Worm (Caenorhabditis elegans): ENCODE measurements around the gene clec-119.
"Not testable (repeated sequence)": the region's sequence is repeated elsewhere in the genome, so short reads cannot be mapped to it uniquely, and the experiment has no call there.

The clec-119 gene

ce11 chrII:1275439-1275838 lies 19.7 kb downstream of the clec-119 start, which contains the start of gene Y57G7A.5:
Gene Y57G7A.5, minus strand, starts transcription at chrII:1275539.
- TF ChIP-seq cog-1 (tag; optimal IDR thresholded peaks at IDR 0.05) (no peak), ref-1 (GFP tag; conservative IDR thresholded peaks at IDR 0.05) (no peak), ztf-23 (GFP tag; IDR thresholded peaks at IDR 0.05) (no peak), ztf-29 (GFP tag; IDR thresholded peaks at IDR 0.05) (no peak), klf-2 (GFP tag; conservative IDR thresholded peaks at IDR 0.05) (no peak), flt-1 (GFP tag; IDR thresholded peaks at IDR 0.05) (no peak)

- TF ChIP-seq ztf-23 (GFP tag; IDR thresholded peaks at IDR 0.05), result no peak
- no peak for TF ChIP-seq tab-1 (GFP tag; IDR thresholded peaks at IDR 0.05)
- no peak for TF ChIP-seq ref-1 (GFP tag; conservative IDR thresholded peaks at IDR 0.05)
- no peak for TF ChIP-seq T22C8.4 (GFP tag; IDR thresholded peaks at IDR 0.05)
- TF ChIP-seq flt-1 (GFP tag; IDR thresholded peaks at IDR 0.05), result no peak
- TF ChIP-seq ztf-29 (GFP tag; IDR thresholded peaks at IDR 0.05), result no peak
- TF ChIP-seq klf-2 (GFP tag; conservative IDR thresholded peaks at IDR 0.05), result no peak
- TF ChIP-seq med-1 (GFP tag; optimal IDR thresholded peaks at IDR 0.05; ENCODE audit: insufficient read depth), result no peak
- TF ChIP-seq cog-1 (tag; optimal IDR thresholded peaks at IDR 0.05), result no peak
Observed at ce11 chrII:1276778-1277177, 21.0 kb downstream of the clec-119 start, which contains the start of gene Y57G7A.11. Gene Y57G7A.11, minus strand, starts transcription at chrII:1276878.

ce11 chrII:1278350-1278749 lies 22.6 kb downstream of the clec-119 start, which contains the start of gene srz-63:
Gene srz-63, plus strand, starts transcription at chrII:1278650.
- not testable (repeated sequence) for TF ChIP-seq klf-2 (GFP tag; conservative IDR thresholded peaks at IDR 0.05); med-1 (GFP tag; optimal IDR thresholded peaks at IDR 0.05; ENCODE audit: insufficient read depth); cog-1 (tag; optimal IDR thresholded peaks at IDR 0.05)

- no peak for TF ChIP-seq cog-1 (tag; optimal IDR thresholded peaks at IDR 0.05)
- TF ChIP-seq tab-1 (GFP tag; IDR thresholded peaks at IDR 0.05), result no peak
- no peak for TF ChIP-seq flt-1 (GFP tag; IDR thresholded peaks at IDR 0.05)
- no peak for TF ChIP-seq ztf-23 (GFP tag; IDR thresholded peaks at IDR 0.05)
- no peak for TF ChIP-seq ref-1 (GFP tag; conservative IDR thresholded peaks at IDR 0.05)
- no peak for TF ChIP-seq ztf-29 (GFP tag; IDR thresholded peaks at IDR 0.05)
- TF ChIP-seq klf-2 (GFP tag; conservative IDR thresholded peaks at IDR 0.05), result no peak
- TF ChIP-seq T22C8.4 (GFP tag; IDR thresholded peaks at IDR 0.05), result no peak
- TF ChIP-seq med-1 (GFP tag; optimal IDR thresholded peaks at IDR 0.05; ENCODE audit: insufficient read depth), result no peak
Observed at ce11 chrII:1284985-1285384, 29.2 kb downstream of the clec-119 start.

- no peak for TF ChIP-seq flt-1 (GFP tag; IDR thresholded peaks at IDR 0.05)
- TF ChIP-seq ztf-29 (GFP tag; IDR thresholded peaks at IDR 0.05), result no peak
- TF ChIP-seq ref-1 (GFP tag; conservative IDR thresholded peaks at IDR 0.05), result no peak
- no peak for TF ChIP-seq med-1 (GFP tag; optimal IDR thresholded peaks at IDR 0.05; ENCODE audit: insufficient read depth)
- TF ChIP-seq tab-1 (GFP tag; IDR thresholded peaks at IDR 0.05), result no peak
- TF ChIP-seq cog-1 (tag; optimal IDR thresholded peaks at IDR 0.05), result no peak
- TF ChIP-seq klf-2 (GFP tag; conservative IDR thresholded peaks at IDR 0.05), result no peak
- no peak for TF ChIP-seq ztf-23 (GFP tag; IDR thresholded peaks at IDR 0.05)
- no peak for TF ChIP-seq T22C8.4 (GFP tag; IDR thresholded peaks at IDR 0.05)
Observed at ce11 chrII:1285514-1285913, 29.8 kb downstream of the clec-119 start, which contains the start of the genes Y57G7A.6 and Y57G7A.3. Gene Y57G7A.6, minus strand, starts transcription at chrII:1285614. Gene Y57G7A.3, plus strand, starts transcription at chrII:1285782.

ce11 chrII:1293157-1293556 lies 37.4 kb downstream of the clec-119 start, which contains the start of gene srz-64:
Gene srz-64, minus strand, starts transcription at chrII:1293257.
- no peak for TF ChIP-seq ztf-29 (GFP tag; IDR thresholded peaks at IDR 0.05)
- TF ChIP-seq flt-1 (GFP tag; IDR thresholded peaks at IDR 0.05), result no peak
- no peak for TF ChIP-seq med-1 (GFP tag; optimal IDR thresholded peaks at IDR 0.05; ENCODE audit: insufficient read depth)
- TF ChIP-seq cog-1 (tag; optimal IDR thresholded peaks at IDR 0.05), result no peak
- TF ChIP-seq ztf-23 (GFP tag; IDR thresholded peaks at IDR 0.05), result no peak
- TF ChIP-seq tab-1 (GFP tag; IDR thresholded peaks at IDR 0.05), result no peak
- TF ChIP-seq klf-2 (GFP tag; conservative IDR thresholded peaks at IDR 0.05), result no peak
- no peak for TF ChIP-seq T22C8.4 (GFP tag; IDR thresholded peaks at IDR 0.05)
- no peak for TF ChIP-seq ref-1 (GFP tag; conservative IDR thresholded peaks at IDR 0.05)

- no peak for TF ChIP-seq T22C8.4 (GFP tag; IDR thresholded peaks at IDR 0.05)
- TF ChIP-seq tab-1 (GFP tag; IDR thresholded peaks at IDR 0.05), result no peak
- no peak for TF ChIP-seq klf-2 (GFP tag; conservative IDR thresholded peaks at IDR 0.05)
- TF ChIP-seq ref-1 (GFP tag; conservative IDR thresholded peaks at IDR 0.05), result no peak
- TF ChIP-seq med-1 (GFP tag; optimal IDR thresholded peaks at IDR 0.05; ENCODE audit: insufficient read depth), result no peak
- no peak for TF ChIP-seq flt-1 (GFP tag; IDR thresholded peaks at IDR 0.05)
- no peak for TF ChIP-seq ztf-29 (GFP tag; IDR thresholded peaks at IDR 0.05)
- TF ChIP-seq ztf-23 (GFP tag; IDR thresholded peaks at IDR 0.05), result no peak
- TF ChIP-seq cog-1 (tag; optimal IDR thresholded peaks at IDR 0.05), result no peak
Observed at ce11 chrII:1295776-1296175, 40.0 kb downstream of the clec-119 start, which contains the start of gene Y57G7A.2. Gene Y57G7A.2, plus strand, starts transcription at chrII:1296076.

ce11 chrII:1297044-1297696 lies 41.4 kb downstream of the clec-119 start:
- TF ChIP-seq T22C8.4 (GFP tag; IDR thresholded peaks at IDR 0.05) (no peak), ztf-29 (GFP tag; IDR thresholded peaks at IDR 0.05) (no peak), klf-2 (GFP tag; conservative IDR thresholded peaks at IDR 0.05) (no peak), ztf-23 (GFP tag; IDR thresholded peaks at IDR 0.05) (no peak), ref-1 (GFP tag; conservative IDR thresholded peaks at IDR 0.05) (no peak), flt-1 (GFP tag; IDR thresholded peaks at IDR 0.05) (no peak), tab-1 (GFP tag; IDR thresholded peaks at IDR 0.05) (no peak), cog-1 (tag; optimal IDR thresholded peaks at IDR 0.05) (no peak), med-1 (GFP tag; optimal IDR thresholded peaks at IDR 0.05; ENCODE audit: insufficient read depth) (no peak)

- TF ChIP-seq tab-1 (GFP tag; IDR thresholded peaks at IDR 0.05), result no peak
- TF ChIP-seq T22C8.4 (GFP tag; IDR thresholded peaks at IDR 0.05), result no peak
- no peak for TF ChIP-seq ztf-23 (GFP tag; IDR thresholded peaks at IDR 0.05)
- TF ChIP-seq ztf-29 (GFP tag; IDR thresholded peaks at IDR 0.05), result no peak
- no peak for TF ChIP-seq ref-1 (GFP tag; conservative IDR thresholded peaks at IDR 0.05)
- TF ChIP-seq klf-2 (GFP tag; conservative IDR thresholded peaks at IDR 0.05), result no peak
- no peak for TF ChIP-seq cog-1 (tag; optimal IDR thresholded peaks at IDR 0.05)
- TF ChIP-seq med-1 (GFP tag; optimal IDR thresholded peaks at IDR 0.05; ENCODE audit: insufficient read depth), result no peak
- no peak for TF ChIP-seq flt-1 (GFP tag; IDR thresholded peaks at IDR 0.05)
Observed at ce11 chrII:1297697-1298093, 42.0 kb downstream of the clec-119 start.
